Worm (Caenorhabditis elegans): Measurements from ENCODE around the gene clhm-1.

The clhm-1 gene

ce11 chrII:6849308-6849707, 21.5 kb downstream of the clhm-1 start (continued):
- TF ChIP-seq fkh-2 (tag; optimal IDR thresholded peaks at IDR 0.05) (no peak), R02D3.7 (tag; optimal IDR thresholded peaks at IDR 0.05) (peak; percentile 34), nhr-77 (tag; optimal IDR thresholded peaks at IDR 0.05) (no peak), pqm-1 (tag; optimal IDR thresholded peaks at IDR 0.05) (no peak), nhr-25 (tag; optimal IDR thresholded peaks at IDR 0.05) (peak; percentile 85), ztf-11 (tag; optimal IDR thresholded peaks at IDR 0.05) (no peak)

ce11 chrII:6847917-6848379, 22.9 kb downstream of the clhm-1 start, which contains the start of gene tbc-6:
Gene tbc-6 (plus strand): TSS chrII:6848124.
- TF ChIP-seq lin-39 (tag; optimal IDR thresholded peaks at IDR 0.05) (no peak), nhr-25 (tag; optimal IDR thresholded peaks at IDR 0.05) (peak; percentile 66), ztf-11 (tag; optimal IDR thresholded peaks at IDR 0.05) (no peak), ceh-28 (tag; optimal IDR thresholded peaks at IDR 0.05) (peak; percentile 34), daf-12 (tag; optimal IDR thresholded peaks at IDR 0.05) (no peak), unc-39 (tag; optimal IDR thresholded peaks at IDR 0.05) (no peak), snpc-4 (tag; optimal IDR thresholded peaks at IDR 0.05) (no peak), R02D3.7 (tag; optimal IDR thresholded peaks at IDR 0.05) (peak; percentile 64), egl-5 (tag; optimal IDR thresholded peaks at IDR 0.05) (no peak), nhr-23 (tag; optimal IDR thresholded peaks at IDR 0.05) (peak; percentile 84), tbx-2 (tag; optimal IDR thresholded peaks at IDR 0.05) (no peak), fkh-10 (GFP tag; optimal IDR thresholded peaks at IDR 0.05) (no peak), mdl-1 (tag; optimal IDR thresholded peaks at IDR 0.05) (peak; percentile 22), nhr-77 (tag; optimal IDR thresholded peaks at IDR 0.05) (no peak), nhr-43 (tag; optimal IDR thresholded peaks at IDR 0.05; ENCODE audit: poor library complexity, severe bottlenecking) (peak; percentile 81), nhr-28 (tag; optimal IDR thresholded peaks at IDR 0.05) (no peak), aly-2 (tag; optimal IDR thresholded peaks at IDR 0.05) (peak; percentile 55), nhr-76 (tag; optimal IDR thresholded peaks at IDR 0.05) (no peak), pha-4 (tag; optimal IDR thresholded peaks at IDR 0.05) (peak; percentile 78), mml-1 (tag; optimal IDR thresholded peaks at IDR 0.05) (no peak), egl-27 (tag; optimal IDR thresholded peaks at IDR 0.05) (peak; percentile 61), jun-1 (tag; optimal IDR thresholded peaks at IDR 0.05) (peak; percentile 90), ceh-82 (tag; optimal IDR thresholded peaks at IDR 0.05) (no peak), lin-15B (tag; optimal IDR thresholded peaks at IDR 0.05) (no peak), zag-1 (tag; optimal IDR thresholded peaks at IDR 0.05) (no peak), lsy-12 (tag; optimal IDR thresholded peaks at IDR 0.05) (no peak), elt-3 (tag; optimal IDR thresholded peaks at IDR 0.05) (peak in 2 of 3 experiments; percentile 7 to 33), ama-1 (optimal IDR thresholded peaks at IDR 0.05) (no peak), pqm-1 (tag; optimal IDR thresholded peaks at IDR 0.05) (peak; percentile 27), nhr-12 (tag; optimal IDR thresholded peaks at IDR 0.05) (no peak), fkh-2 (tag; optimal IDR thresholded peaks at IDR 0.05) (no peak), skn-1 (tag; optimal IDR thresholded peaks at IDR 0.05) (no peak), elt-2 (tag; optimal IDR thresholded peaks at IDR 0.05) (peak; percentile 53), nhr-67 (tag; optimal IDR thresholded peaks at IDR 0.05) (no peak), nfya-1 (tag; optimal IDR thresholded peaks at IDR 0.05; ENCODE audit: insufficient read depth) (peak; percentile 30), nhr-11 (tag; optimal IDR thresholded peaks at IDR 0.05) (no peak), fos-1 (tag; optimal IDR thresholded peaks at IDR 0.05) (no peak), ceh-16 (tag; optimal IDR thresholded peaks at IDR 0.05) (no peak)

- TF ChIP-seq fkh-2 (tag; optimal IDR thresholded peaks at IDR 0.05) (no peak), nhr-12 (tag; optimal IDR thresholded peaks at IDR 0.05) (no peak), nhr-67 (tag; optimal IDR thresholded peaks at IDR 0.05) (no peak), ztf-11 (tag; optimal IDR thresholded peaks at IDR 0.05) (no peak), tbx-2 (tag; optimal IDR thresholded peaks at IDR 0.05) (no peak), aly-2 (tag; optimal IDR thresholded peaks at IDR 0.05) (no peak), nhr-25 (tag; optimal IDR thresholded peaks at IDR 0.05) (no peak), ztf-4 (tag; optimal IDR thresholded peaks at IDR 0.05) (no peak), nhr-77 (tag; optimal IDR thresholded peaks at IDR 0.05) (no peak), lsy-12 (tag; optimal IDR thresholded peaks at IDR 0.05) (no peak), nhr-76 (tag; optimal IDR thresholded peaks at IDR 0.05) (no peak), ceh-16 (tag; optimal IDR thresholded peaks at IDR 0.05) (no peak), eor-1 (tag; optimal IDR thresholded peaks at IDR 0.05) (no peak), egl-5 (tag; optimal IDR thresholded peaks at IDR 0.05) (no peak), ceh-82 (tag; optimal IDR thresholded peaks at IDR 0.05) (no peak), fos-1 (tag; optimal IDR thresholded peaks at IDR 0.05) (no peak)
Measured at ce11 chrII:6846723-6847122, 24.1 kb downstream of the clhm-1 start.

All from whole organism, L3 larva.